Worm (Caenorhabditis elegans) whole organism, L4 larva: ENCODE measurements around the gene knl-1.

Source experiments
- Y48G9A.11 ChIP-seq: fragments of 200-800 bp; sonication (Bioruptor generic); IDR thresholded peaks from 2 replicates; pipeline ENCODE4 v1.3.6; 2022; ENCODE audit warnings: missing genetic modification reagents, missing genetic modification characterization, missing compliant biosample characterization
- aha-1 ChIP-seq: fragments of 150-350 bp; peaks from one replicate; lab custom pipeline; 2014; ENCODE audit warnings: missing biosample characterization, missing genetic modification characterization
- arid-1 ChIP-seq: fragments of 200-800 bp; sonication (Bioruptor generic); conservative IDR thresholded peaks from 2 replicates; pipeline ENCODE4 v1.3.6; 2022; ENCODE audit warnings: missing genetic modification reagents, missing genetic modification characterization, missing compliant biosample characterization
- ceh-62 ChIP-seq: sonication (generic microtip); optimal IDR thresholded peaks from 2 replicates; lab custom pipeline; 2017; ENCODE audit warnings: missing biosample characterization, missing genetic modification characterization
- dmd-6 ChIP-seq: fragments of 200-800 bp; sonication (Bioruptor generic); IDR thresholded peaks from 2 replicates; pipeline ENCODE4 v1.3.6; 2022; ENCODE audit warnings: missing genetic modification reagents, missing genetic modification characterization, missing compliant biosample characterization
- dmd-8 ChIP-seq: fragments of 200-800 bp; sonication (Bioruptor generic); IDR thresholded peaks from 2 replicates; pipeline ENCODE4 v1.3.6; 2022; ENCODE audit warnings: missing genetic modification characterization, missing compliant biosample characterization
- egl-43 ChIP-seq: fragments of 200-800 bp; sonication (Bioruptor generic); IDR thresholded peaks from 2 replicates; pipeline ENCODE4 v1.3.6; 2022; ENCODE audit warnings: missing genetic modification reagents, missing genetic modification characterization, missing compliant biosample characterization
- jun-1 ChIP-seq: fragments of 150-350 bp; optimal IDR thresholded peaks from 2 replicates; lab custom pipeline; 2014; ENCODE audit warnings: missing biosample characterization, missing genetic modification reagents, missing genetic modification characterization
- mxl-2 ChIP-seq: fragments of 200-800 bp; sonication (Bioruptor generic); conservative IDR thresholded peaks from 2 replicates; pipeline ENCODE4 v1.3.6; 2022; ENCODE audit warnings: missing genetic modification reagents, missing genetic modification characterization, missing compliant biosample characterization
- nhr-76 ChIP-seq: fragments of 150-350 bp; optimal IDR thresholded peaks from 2 replicates; lab custom pipeline; 2014; ENCODE audit warnings: missing biosample characterization, missing genetic modification characterization
- pha-4 ChIP-seq, 2 experiments: fragments of 150-350 bp in 1 of 2; fragments of 200-800 bp in 1 of 2; sonication (Bioruptor generic) in 1 of 2; IDR thresholded peaks in 1 of 2; optimal IDR thresholded peaks in 1 of 2; 2 replicates each; pipeline versions ENCODE4 v1.3.6 to Lab custom; 2014 to 2022; ENCODE audit warnings: missing genetic modification characterization in 2 of 2, missing genetic modification reagents in 2 of 2, missing biosample characterization in 1 of 2, missing compliant biosample characterization in 1 of 2
- skn-1 ChIP-seq: fragments of 150-350 bp; optimal IDR thresholded peaks from 2 replicates; lab custom pipeline; 2014; ENCODE audit warnings: missing biosample characterization, missing genetic modification characterization
- snpc-4 ChIP-seq: fragments of 150-350 bp; optimal IDR thresholded peaks from 2 replicates; lab custom pipeline; 2014; ENCODE audit warnings: missing biosample characterization, missing genetic modification characterization
- zip-11 ChIP-seq: fragments of 200-800 bp; sonication (Bioruptor generic); IDR thresholded peaks from 2 replicates; pipeline ENCODE4 v1.3.6; 2022; ENCODE audit warnings: missing genetic modification characterization, missing compliant biosample characterization

- TF ChIP-seq dmd-8 (no peak), zip-11 (GFP tag; lab: Robert Waterston, UW) (no peak), mxl-2 (no peak), aha-1 (tag; lab: Kevin White, UChicago) (no peak), snpc-4 (no peak), jun-1 (tag; lab: Kevin White, UChicago) (no peak), pha-4 (GFP tag; IDR thresholded peaks at IDR 0.05; lab: Robert Waterston, UW) (no peak), pha-4 (tag; optimal IDR thresholded peaks at IDR 0.05; lab: Kevin White, UChicago) (peak; percentile 45), skn-1 (tag; lab: Kevin White, UChicago) (no peak), egl-43 (GFP tag; lab: Robert Waterston, UW) (no peak), ceh-62 (tag; lab: Kevin White, UChicago) (no peak), nhr-76 (tag; lab: Kevin White, UChicago) (no peak), dmd-6 (GFP tag; lab: Robert Waterston, UW) (no peak), Y48G9A.11 (GFP tag; lab: Robert Waterston, UW) (no peak), arid-1 (GFP tag; lab: Robert Waterston, UW) (no peak)
These were observed 17.9 kb downstream of the knl-1 start, which contains the start of the genes F09G8.7 and crn-7 for ce11 chrIII:8268296-8268695.
